Worm (Caenorhabditis elegans) whole organism, L4 larva: ENCODE data around the gene clec-173.

ENCODE experiments used
- F10B5.3 ChIP-seq: sonication (generic microtip); optimal IDR thresholded peaks from 2 replicates; lab custom pipeline; 2016; ENCODE audit warnings: mild to moderate bottlenecking, missing genetic modification characterization, missing compliant biosample characterization
- F37D6.2 ChIP-seq: sonication (generic microtip); optimal IDR thresholded peaks from 2 replicates; lab custom pipeline; 2016; ENCODE audit warnings: mild to moderate bottlenecking, missing genetic modification characterization, missing compliant biosample characterization
- T20F7.1 ChIP-seq: fragments of 200-800 bp; sonication (Bioruptor generic); optimal IDR thresholded peaks from 2 replicates; lab custom pipeline; 2018; ENCODE audit warnings: mild to moderate bottlenecking, missing genetic modification characterization, missing compliant biosample characterization
- T26A8.4 ChIP-seq: fragments of 200-800 bp; sonication (Bioruptor generic); IDR thresholded peaks from 2 replicates; pipeline ENCODE4 v1.3.6; 2022; ENCODE audit warnings: missing genetic modification characterization, missing compliant biosample characterization
- Y48G9A.11 ChIP-seq: fragments of 200-800 bp; sonication (Bioruptor generic); IDR thresholded peaks from 2 replicates; pipeline ENCODE4 v1.3.6; 2022; ENCODE audit warnings: missing genetic modification reagents, missing genetic modification characterization, missing compliant biosample characterization
- Y75B8A.6 ChIP-seq: fragments of 200-800 bp; sonication (Bioruptor generic); IDR thresholded peaks from 2 replicates; pipeline ENCODE4 v1.3.6; 2022; ENCODE audit warnings: missing genetic modification reagents, missing genetic modification characterization, missing compliant biosample characterization
- ZK546.5 ChIP-seq, 2 experiments: sonication (generic microtip); optimal IDR thresholded peaks; 2 replicates each; lab custom pipeline; 2017; ENCODE audit warnings: missing biosample characterization in 2 of 2, missing genetic modification characterization in 2 of 2
- aly-2 ChIP-seq: sonication (generic microtip); optimal IDR thresholded peaks from 2 replicates; lab custom pipeline; 2018; ENCODE audit warnings: missing biosample characterization, missing genetic modification characterization
- attf-4 ChIP-seq: sonication (generic microtip); optimal IDR thresholded peaks from 3 replicates; lab custom pipeline; 2017; ENCODE audit warnings: missing biosample characterization, missing genetic modification characterization
- ceh-32 ChIP-seq: sonication (generic microtip); optimal IDR thresholded peaks from 2 replicates; lab custom pipeline; 2016; ENCODE audit warnings: mild to moderate bottlenecking, missing genetic modification characterization, missing compliant biosample characterization; ENCODE audit not compliant: poor library complexity
- ceh-82 ChIP-seq: sonication (generic microtip); optimal IDR thresholded peaks from 2 replicates; lab custom pipeline; 2017; ENCODE audit warnings: missing biosample characterization, missing genetic modification characterization
- ctbp-1 ChIP-seq: fragments of 200-800 bp; sonication (Bioruptor generic); IDR thresholded peaks from 2 replicates; pipeline ENCODE4 v1.3.6; 2022; ENCODE audit warnings: missing genetic modification reagents, missing genetic modification characterization, missing compliant biosample characterization
- daf-12 ChIP-seq: fragments of 150-350 bp; optimal IDR thresholded peaks from 2 replicates; lab custom pipeline; 2014; ENCODE audit warnings: missing biosample characterization, missing genetic modification reagents, missing genetic modification characterization
- daf-19 ChIP-seq: fragments of 200-800 bp; sonication (Bioruptor generic); conservative IDR thresholded peaks from 2 replicates; pipeline ENCODE4 v1.3.6; 2022; ENCODE audit warnings: missing genetic modification characterization, missing compliant biosample characterization
- dmd-8 ChIP-seq: fragments of 200-800 bp; sonication (Bioruptor generic); IDR thresholded peaks from 2 replicates; pipeline ENCODE4 v1.3.6; 2022; ENCODE audit warnings: missing genetic modification characterization, missing compliant biosample characterization
- dmd-9 ChIP-seq: fragments of 200-800 bp; sonication (Bioruptor generic); IDR thresholded peaks from 2 replicates; pipeline ENCODE4 v1.3.6; 2022; ENCODE audit warnings: missing genetic modification reagents, missing genetic modification characterization, missing compliant biosample characterization
- duxl-1 ChIP-seq: sonication (generic microtip); optimal IDR thresholded peaks from 2 replicates; lab custom pipeline; 2016; ENCODE audit warnings: mild to moderate bottlenecking, missing genetic modification characterization, moderate library complexity, missing compliant biosample characterization; ENCODE audit not compliant: poor library complexity
- egl-43 ChIP-seq: fragments of 200-800 bp; sonication (Bioruptor generic); IDR thresholded peaks from 2 replicates; pipeline ENCODE4 v1.3.6; 2022; ENCODE audit warnings: missing genetic modification reagents, missing genetic modification characterization, missing compliant biosample characterization
- fkh-10 ChIP-seq: fragments of 150-350 bp; optimal IDR thresholded peaks from 2 replicates; lab custom pipeline; 2014; ENCODE audit warnings: missing biosample characterization, missing genetic modification reagents, missing genetic modification characterization
- fos-1 ChIP-seq: fragments of 150-350 bp; optimal IDR thresholded peaks from 2 replicates; lab custom pipeline; 2014; ENCODE audit warnings: missing biosample characterization, missing genetic modification characterization
- gei-8 ChIP-seq: fragments of 200-800 bp; sonication (Bioruptor generic); optimal IDR thresholded peaks from 2 replicates; lab custom pipeline; 2018; ENCODE audit warnings: mild to moderate bottlenecking, missing genetic modification characterization, missing compliant biosample characterization
- hlh-11 ChIP-seq: fragments of 200-800 bp; sonication (Bioruptor generic); optimal IDR thresholded peaks from 2 replicates; lab custom pipeline; 2018; ENCODE audit warnings: mild to moderate bottlenecking, missing genetic modification characterization, missing compliant biosample characterization
- jun-1 ChIP-seq: fragments of 150-350 bp; optimal IDR thresholded peaks from 2 replicates; lab custom pipeline; 2014; ENCODE audit warnings: missing biosample characterization, missing genetic modification reagents, missing genetic modification characterization
- lin-1 ChIP-seq: fragments of 200-800 bp; sonication (Bioruptor generic); IDR thresholded peaks from 2 replicates; pipeline ENCODE4 v1.3.6; 2022; ENCODE audit warnings: missing genetic modification reagents, missing genetic modification characterization, missing compliant biosample characterization
- lin-13 ChIP-seq: fragments of 150-350 bp; optimal IDR thresholded peaks from 2 replicates; lab custom pipeline; 2014; ENCODE audit warnings: missing biosample characterization, missing genetic modification reagents, missing genetic modification characterization
- lin-15B ChIP-seq: fragments of 150-350 bp; sonication (generic microtip); optimal IDR thresholded peaks from 3 replicates; lab custom pipeline; 2014; ENCODE audit warnings: missing biosample characterization, missing genetic modification characterization
- lin-38 ChIP-seq: fragments of 200-800 bp; sonication (Bioruptor generic); IDR thresholded peaks from 2 replicates; pipeline ENCODE4 v1.3.6; 2022; ENCODE audit warnings: missing genetic modification reagents, missing genetic modification characterization, missing compliant biosample characterization
- mdl-1 ChIP-seq, 2 experiments: fragments of 150-350 bp in 1 of 2; sonication (generic microtip) in 1 of 2; optimal IDR thresholded peaks; 2 replicates each; lab custom pipeline; 2014 to 2017; ENCODE audit warnings: missing biosample characterization in 2 of 2, missing genetic modification characterization in 2 of 2
- mxl-2 ChIP-seq: fragments of 200-800 bp; sonication (Bioruptor generic); conservative IDR thresholded peaks from 2 replicates; pipeline ENCODE4 v1.3.6; 2022; ENCODE audit warnings: missing genetic modification reagents, missing genetic modification characterization, missing compliant biosample characterization
- nhr-10 ChIP-seq: fragments of 150-350 bp; optimal IDR thresholded peaks from 2 replicates; lab custom pipeline; 2014; ENCODE audit warnings: missing biosample characterization, missing genetic modification characterization
- nhr-102 ChIP-seq: sonication (generic microtip); optimal IDR thresholded peaks from 2 replicates; lab custom pipeline; 2016; ENCODE audit warnings: mild to moderate bottlenecking, missing genetic modification characterization, moderate library complexity, missing compliant biosample characterization
- nhr-111 ChIP-seq: fragments of 200-800 bp; sonication (Bioruptor generic); optimal IDR thresholded peaks from 2 replicates; lab custom pipeline; 2018; ENCODE audit warnings: mild to moderate bottlenecking, missing genetic modification characterization, missing compliant biosample characterization
- nhr-237 ChIP-seq: sonication (generic microtip); optimal IDR thresholded peaks from 2 replicates; lab custom pipeline; 2017; ENCODE audit warnings: missing biosample characterization, missing genetic modification characterization
- nhr-28 ChIP-seq: fragments of 150-350 bp; optimal IDR thresholded peaks from 2 replicates; lab custom pipeline; 2014; ENCODE audit warnings: missing biosample characterization, missing genetic modification characterization
- nhr-41 ChIP-seq: fragments of 200-800 bp; sonication (Bioruptor generic); IDR thresholded peaks from 2 replicates; pipeline ENCODE4 v1.3.6; 2022; ENCODE audit warnings: missing genetic modification reagents, missing genetic modification characterization, missing compliant biosample characterization
- nhr-42 ChIP-seq: fragments of 200-800 bp; sonication (Bioruptor generic); IDR thresholded peaks from 2 replicates; pipeline ENCODE4 v1.3.6; 2022; ENCODE audit warnings: missing genetic modification characterization, missing compliant biosample characterization
- nhr-48 ChIP-seq: sonication (generic microtip); optimal IDR thresholded peaks from 2 replicates; lab custom pipeline; 2016; ENCODE audit warnings: mild to moderate bottlenecking, missing genetic modification characterization, missing compliant biosample characterization
- nhr-6 ChIP-seq: fragments of 150-350 bp; optimal IDR thresholded peaks from 2 replicates; lab custom pipeline; 2014; ENCODE audit warnings: missing biosample characterization, missing genetic modification characterization
- nhr-76 ChIP-seq: fragments of 150-350 bp; optimal IDR thresholded peaks from 2 replicates; lab custom pipeline; 2014; ENCODE audit warnings: missing biosample characterization, missing genetic modification characterization
- pha-4 ChIP-seq, 2 experiments: fragments of 150-350 bp in 1 of 2; fragments of 200-800 bp in 1 of 2; sonication (Bioruptor generic) in 1 of 2; IDR thresholded peaks in 1 of 2; optimal IDR thresholded peaks in 1 of 2; 2 replicates each; pipeline versions ENCODE4 v1.3.6 to Lab custom; 2014 to 2022; ENCODE audit warnings: missing genetic modification characterization in 2 of 2, missing genetic modification reagents in 2 of 2, missing biosample characterization in 1 of 2, missing compliant biosample characterization in 1 of 2
- php-3 ChIP-seq: fragments of 200-800 bp; sonication (Bioruptor generic); IDR thresholded peaks from 2 replicates; pipeline ENCODE4 v1.3.6; 2022; ENCODE audit warnings: missing genetic modification reagents, missing genetic modification characterization, missing compliant biosample characterization
- saeg-2 ChIP-seq: fragments of 200-800 bp; sonication (Bioruptor generic); IDR thresholded peaks from 2 replicates; pipeline ENCODE4 v1.3.6; 2022; ENCODE audit warnings: missing genetic modification reagents, missing genetic modification characterization, missing compliant biosample characterization
- skn-1 ChIP-seq: fragments of 150-350 bp; optimal IDR thresholded peaks from 2 replicates; lab custom pipeline; 2014; ENCODE audit warnings: missing biosample characterization, missing genetic modification characterization
- snpc-1.2 ChIP-seq: fragments of 200-800 bp; sonication (Bioruptor generic); IDR thresholded peaks from 2 replicates; pipeline ENCODE4 v1.3.6; 2022; ENCODE audit warnings: missing genetic modification reagents, missing genetic modification characterization, missing compliant biosample characterization
- spr-1 ChIP-seq: sonication (generic microtip); optimal IDR thresholded peaks from 2 replicates; lab custom pipeline; 2016; ENCODE audit warnings: mild to moderate bottlenecking, missing genetic modification characterization, missing compliant biosample characterization
- tag-97 ChIP-seq: fragments of 200-800 bp; sonication (Bioruptor generic); IDR thresholded peaks from 2 replicates; pipeline ENCODE4 v1.3.6; 2022; ENCODE audit warnings: missing genetic modification characterization, missing compliant biosample characterization
- unc-130 ChIP-seq: sonication (generic microtip); optimal IDR thresholded peaks from 2 replicates; lab custom pipeline; 2016; ENCODE audit warnings: missing genetic modification reagents, missing genetic modification characterization, missing compliant biosample characterization
- unc-62 ChIP-seq, 3 experiments: fragments of 150-350 bp in 1 of 3; sonication (generic microtip); optimal IDR thresholded peaks in 2 of 3; peaks in 1 of 3; 1 replicate in 1 of 3; 2 replicates in 2 of 3; lab custom pipeline; 2014 to 2017; ENCODE audit warnings: missing biosample characterization in 3 of 3, missing genetic modification characterization in 3 of 3, missing genetic modification reagents in 3 of 3, missing genotype in 1 of 3
- zag-1 ChIP-seq: fragments of 150-350 bp; optimal IDR thresholded peaks from 2 replicates; lab custom pipeline; 2014; ENCODE audit warnings: missing biosample characterization, missing genetic modification characterization
- ztf-7 ChIP-seq: fragments of 150-350 bp; optimal IDR thresholded peaks from 2 replicates; lab custom pipeline; 2014; ENCODE audit warnings: missing biosample characterization, missing genetic modification characterization

Gene clec-173

DNA sequence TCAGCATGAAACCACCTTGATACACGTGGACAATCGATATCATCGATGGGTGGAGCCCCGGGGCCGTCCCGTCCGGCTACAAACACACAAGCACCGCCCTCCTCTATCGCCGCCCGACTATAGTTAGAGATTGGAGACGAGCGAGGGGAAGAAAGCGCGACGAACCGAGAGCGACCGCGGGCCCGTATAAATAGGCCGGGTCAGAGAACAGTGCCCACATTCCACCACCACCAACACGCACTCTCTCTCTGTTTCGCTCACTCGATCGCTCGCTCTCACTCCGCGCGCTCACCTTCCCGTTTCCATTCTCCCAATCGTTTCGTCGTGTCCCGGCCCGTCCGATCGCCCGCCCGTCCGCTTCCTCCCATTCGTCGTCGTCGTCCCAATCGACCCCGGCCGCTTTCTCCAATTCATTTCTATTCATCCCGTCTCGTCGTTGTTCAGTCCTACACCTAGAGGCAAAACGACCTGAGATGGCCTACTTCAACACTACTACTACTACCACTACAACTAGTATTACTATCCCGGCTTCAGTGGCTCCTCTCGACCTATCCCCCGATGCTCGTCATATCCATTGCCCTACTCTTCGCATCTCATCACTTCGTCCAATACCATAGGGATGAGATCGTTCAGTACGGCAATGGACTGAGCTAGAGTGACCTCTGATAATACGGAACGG, 34.6 kb downstream of the clec-173 start (continued):
- TF ChIP-seq mdl-1 (tag; optimal IDR thresholded peaks at IDR 0.05; lab: Kevin White, UChicago) = peak; percentile 13 to 87
- peak; percentile 93 for TF ChIP-seq hlh-11 (tag; lab: Kevin White, UChicago)
- TF ChIP-seq saeg-2 (GFP tag; lab: Robert Waterston, UW) = no peak
- peak; percentile 49 for TF ChIP-seq nhr-48
- TF ChIP-seq zag-1 (tag; lab: Kevin White, UChicago) = no peak
- TF ChIP-seq dmd-8 (GFP tag; lab: Robert Waterston, UW) = no peak
- peak; percentile 52 for TF ChIP-seq lin-13
- no peak for TF ChIP-seq Y48G9A.11 (GFP tag; lab: Robert Waterston, UW)
- no peak for TF ChIP-seq nhr-76 (tag; lab: Kevin White, UChicago)
- TF ChIP-seq skn-1 (tag; lab: Kevin White, UChicago) = no peak
- no peak for TF ChIP-seq F37D6.2
- TF ChIP-seq ceh-32 = no peak
- TF ChIP-seq nhr-6 (tag; lab: Kevin White, UChicago) = no peak
- no peak for TF ChIP-seq T20F7.1
- no peak for TF ChIP-seq ceh-82
- peak; percentile 34; the same call in 1 of the 2 replicates for TF ChIP-seq pha-4 (GFP tag; IDR thresholded peaks at IDR 0.05; lab: Robert Waterston, UW)
- TF ChIP-seq pha-4 (tag; optimal IDR thresholded peaks at IDR 0.05; lab: Kevin White, UChicago) = no peak
- TF ChIP-seq F10B5.3 (tag; lab: Kevin White, UChicago) = no peak
- TF ChIP-seq lin-38 (GFP tag; lab: Robert Waterston, UW) = peak; percentile 35; the same call in 1 of the 2 replicates
- no peak for TF ChIP-seq lin-15B (tag; lab: Kevin White, UChicago)
- no peak for TF ChIP-seq unc-130 (GFP tag; lab: Kevin White, UChicago)
- TF ChIP-seq aly-2 (tag; lab: Kevin White, UChicago) = no peak
- no peak for TF ChIP-seq mxl-2
- no peak for TF ChIP-seq ctbp-1 (GFP tag; lab: Robert Waterston, UW)
- no peak for TF ChIP-seq ztf-7
- TF ChIP-seq daf-12 (tag; lab: Kevin White, UChicago) = no peak
- no peak for TF ChIP-seq Y75B8A.6 (GFP tag; lab: Robert Waterston, UW)
- TF ChIP-seq gei-8 (GFP tag; lab: Kevin White, UChicago) = no peak
- TF ChIP-seq fkh-10 = no peak
- TF ChIP-seq nhr-102 (tag; lab: Kevin White, UChicago) = peak; percentile 17
- no peak for TF ChIP-seq tag-97 (GFP tag; lab: Robert Waterston, UW)
- no peak; the same call in 1 of the 2 replicates for TF ChIP-seq nhr-42 (GFP tag; lab: Robert Waterston, UW)
- peak; percentile 11 for TF ChIP-seq duxl-1
- TF ChIP-seq php-3 = 0 out of 2 replicates have a peak, but pooled peaks have one; percentile 42
- TF ChIP-seq nhr-41 (GFP tag; lab: Robert Waterston, UW) = no peak
- TF ChIP-seq lin-1 (GFP tag; lab: Robert Waterston, UW) = no peak
- TF ChIP-seq egl-43 (GFP tag; lab: Robert Waterston, UW) = 0 out of 2 replicates have a peak, but pooled peaks have one; percentile 23
- no peak for TF ChIP-seq dmd-9 (GFP tag; lab: Robert Waterston, UW)
- TF ChIP-seq attf-4 (tag; lab: Kevin White, UChicago) = no peak
- no peak for TF ChIP-seq jun-1 (tag; lab: Kevin White, UChicago)
- TF ChIP-seq nhr-10 (tag; lab: Kevin White, UChicago) = peak; percentile 39
- TF ChIP-seq T26A8.4 (GFP tag; lab: Robert Waterston, UW) = peak; percentile 65; the same call in 1 of the 2 replicates
- TF ChIP-seq spr-1 (tag; lab: Kevin White, UChicago) = no peak
- no peak for TF ChIP-seq snpc-1.2 (GFP tag; lab: Robert Waterston, UW)
- peak; percentile 96 for TF ChIP-seq nhr-28 (tag; lab: Kevin White, UChicago)
- no peak for TF ChIP-seq daf-19 (GFP tag; lab: Robert Waterston, UW)
- no peak for TF ChIP-seq nhr-111 (GFP tag; lab: Kevin White, UChicago)
- no peak for TF ChIP-seq ZK546.5 (tag; optimal IDR thresholded peaks at IDR 0.05; lab: Kevin White, UChicago)
- no peak for TF ChIP-seq nhr-237
- TF ChIP-seq fos-1 (tag; lab: Kevin White, UChicago) = no peak
- peak in 1 of 2 experiments; percentile 92 for TF ChIP-seq unc-62 (GFP tag; optimal IDR thresholded peaks at IDR 0.05 in 1 of 2; lab: Kevin White, UChicago)
- TF ChIP-seq unc-62 (tag; optimal IDR thresholded peaks at IDR 0.05; lab: Kevin White, UChicago) = no peak
